Fruit fly (Drosophila melanogaster) S2 (cell line): ENCODE results near the gene CG11417.

ENCODE experiments used
- CG8478 ChIP-seq: fragments of >200 bp; optimal IDR thresholded peaks from 2 replicates; lab custom pipeline; 2018
- CTCF ChIP-seq, 2 experiments: fragments of >200 bp; optimal IDR thresholded peaks; 2 replicates each; lab custom pipeline; 2018

DNA sequence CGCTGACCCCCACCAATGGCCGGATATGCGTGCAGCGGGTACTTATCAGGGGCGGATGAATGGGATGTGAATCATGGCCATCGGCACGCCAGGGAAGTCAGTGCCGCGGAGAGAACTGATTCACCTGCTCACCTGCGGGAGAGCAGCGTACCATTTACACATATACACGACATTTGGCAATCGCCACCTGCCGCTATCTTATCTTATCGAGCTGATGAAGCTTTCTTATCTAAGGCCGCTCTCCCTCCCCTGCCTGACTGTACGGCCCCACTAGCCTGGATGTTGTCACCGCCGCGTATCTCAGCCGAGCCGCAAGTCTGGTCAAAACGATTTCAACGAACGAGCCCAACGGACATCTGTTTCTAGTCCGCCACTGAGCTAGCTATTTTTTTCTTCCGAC is 7.6 kb upstream of the CG11417 start, which contains the start of gene Tsp2A:
- TF ChIP-seq CTCF (optimal IDR thresholded peaks at IDR 0.05; lab: Kevin White, UChicago) (no peak), CG8478 (no peak)
